Worm (Caenorhabditis elegans) whole organism, L3 larva: ENCODE results near the gene fbxb-104.

Source experiments
- R02D3.7 ChIP-seq: fragments of 150-350 bp; optimal IDR thresholded peaks from 2 replicates; lab custom pipeline; 2014; ENCODE audit warnings: missing biosample characterization, missing genetic modification characterization
- ama-1 ChIP-seq: fragments of 150-350 bp; optimal IDR thresholded peaks from 2 replicates; lab custom pipeline; 2018
- ceh-16 ChIP-seq: sonication (generic microtip); optimal IDR thresholded peaks from 2 replicates; lab custom pipeline; 2017; ENCODE audit warnings: missing biosample characterization, missing genetic modification characterization
- ceh-28 ChIP-seq: fragments of 150-350 bp; optimal IDR thresholded peaks from 2 replicates; lab custom pipeline; 2014; ENCODE audit warnings: missing biosample characterization, missing genetic modification reagents, missing genetic modification characterization
- ceh-82 ChIP-seq: fragments of 150-350 bp; optimal IDR thresholded peaks from 2 replicates; lab custom pipeline; 2014; ENCODE audit warnings: missing biosample characterization, missing genetic modification characterization
- daf-12 ChIP-seq: fragments of 150-350 bp; optimal IDR thresholded peaks from 2 replicates; lab custom pipeline; 2014; ENCODE audit warnings: missing biosample characterization, missing genetic modification reagents, missing genetic modification characterization
- egl-27 ChIP-seq: sonication (generic microtip); optimal IDR thresholded peaks from 4 replicates; lab custom pipeline; 2017; ENCODE audit warnings: missing biosample characterization, missing genetic modification reagents, missing genetic modification characterization
- egl-5 ChIP-seq: fragments of 150-350 bp; optimal IDR thresholded peaks from 2 replicates; lab custom pipeline; 2017; ENCODE audit warnings: missing biosample characterization, missing genetic modification reagents, missing genetic modification characterization, inconsistent platforms
- elt-1 ChIP-seq: fragments of 150-350 bp; optimal IDR thresholded peaks from 2 replicates; lab custom pipeline; 2014; ENCODE audit warnings: missing biosample characterization, missing genetic modification characterization
- elt-2 ChIP-seq: sonication (generic microtip); optimal IDR thresholded peaks from 2 replicates; lab custom pipeline; 2016; ENCODE audit warnings: missing genetic modification reagents, mild to moderate bottlenecking, missing genetic modification characterization, missing compliant biosample characterization
- elt-3 ChIP-seq, 3 experiments: fragments of 150-350 bp in 1 of 3; sonication (generic microtip) in 2 of 3; optimal IDR thresholded peaks; 2 replicates in 2 of 3; 4 replicates in 1 of 3; lab custom pipeline; 2014 to 2017; ENCODE audit warnings: missing biosample characterization in 3 of 3, missing genetic modification characterization in 3 of 3
- eor-1 ChIP-seq, 2 experiments: fragments of 150-350 bp; optimal IDR thresholded peaks; 2 replicates each; lab custom pipeline; 2014 to 2018; ENCODE audit warnings: missing biosample characterization in 2 of 2, missing genetic modification characterization in 2 of 2
- fkh-2 ChIP-seq: fragments of 150-350 bp; optimal IDR thresholded peaks from 2 replicates; lab custom pipeline; 2014; ENCODE audit warnings: missing biosample characterization, missing genetic modification reagents, missing genetic modification characterization
- fos-1 ChIP-seq: fragments of 150-350 bp; optimal IDR thresholded peaks from 2 replicates; lab custom pipeline; 2014; ENCODE audit warnings: missing biosample characterization, missing genetic modification characterization
- hmg-11 ChIP-seq: sonication (generic microtip); optimal IDR thresholded peaks from 2 replicates; lab custom pipeline; 2016; ENCODE audit warnings: missing genetic modification characterization, missing compliant biosample characterization
- jun-1 ChIP-seq: fragments of 150-350 bp; optimal IDR thresholded peaks from 2 replicates; lab custom pipeline; 2014; ENCODE audit warnings: missing biosample characterization, missing genetic modification reagents, missing genetic modification characterization
- lin-39 ChIP-seq: fragments of 150-350 bp; optimal IDR thresholded peaks from 2 replicates; lab custom pipeline; 2018; ENCODE audit warnings: missing biosample characterization, missing genetic modification reagents, missing genetic modification characterization
- lsy-12 ChIP-seq: sonication (generic microtip); optimal IDR thresholded peaks from 2 replicates; lab custom pipeline; 2016; ENCODE audit warnings: mild to moderate bottlenecking, missing genetic modification characterization, missing compliant biosample characterization
- mdl-1 ChIP-seq: fragments of 150-350 bp; optimal IDR thresholded peaks from 2 replicates; lab custom pipeline; 2014; ENCODE audit warnings: missing biosample characterization, missing genetic modification characterization
- nfya-1 ChIP-seq: sonication (generic microtip); optimal IDR thresholded peaks from 2 replicates; lab custom pipeline; 2017; ENCODE audit warnings: missing genetic modification characterization, mild to moderate bottlenecking, missing compliant biosample characterization, antibody characterized with exemption, moderate library complexity; ENCODE audit not compliant: insufficient read depth
- nhr-12 ChIP-seq: fragments of 150-350 bp; optimal IDR thresholded peaks from 2 replicates; lab custom pipeline; 2014; ENCODE audit warnings: missing biosample characterization, missing genetic modification characterization
- nhr-23 ChIP-seq: fragments of 150-350 bp; optimal IDR thresholded peaks from 2 replicates; lab custom pipeline; 2014; ENCODE audit warnings: missing biosample characterization, missing genetic modification reagents, missing genetic modification characterization
- nhr-237 ChIP-seq: fragments of 150-350 bp; optimal IDR thresholded peaks from 2 replicates; lab custom pipeline; 2014; ENCODE audit warnings: missing biosample characterization, missing genetic modification characterization
- nhr-25 ChIP-seq: sonication (generic microtip); optimal IDR thresholded peaks from 2 replicates; lab custom pipeline; 2017; ENCODE audit warnings: missing biosample characterization, missing genetic modification characterization
- nhr-28 ChIP-seq: fragments of 150-350 bp; optimal IDR thresholded peaks from 2 replicates; lab custom pipeline; 2014; ENCODE audit warnings: missing biosample characterization, missing genetic modification characterization
- nhr-43 ChIP-seq: sonication (generic microtip); optimal IDR thresholded peaks from 2 replicates; lab custom pipeline; 2016; ENCODE audit warnings: mild to moderate bottlenecking, missing genetic modification characterization, missing compliant biosample characterization; ENCODE audit not compliant: poor library complexity, severe bottlenecking
- nhr-67 ChIP-seq: fragments of 150-350 bp; optimal IDR thresholded peaks from 2 replicates; lab custom pipeline; 2014; ENCODE audit warnings: missing biosample characterization, missing genetic modification characterization
- nhr-76 ChIP-seq: fragments of 150-350 bp; sonication (generic microtip); optimal IDR thresholded peaks from 5 replicates; lab custom pipeline; 2014; ENCODE audit warnings: missing biosample characterization, missing genetic modification characterization
- nhr-77 ChIP-seq: fragments of 150-350 bp; optimal IDR thresholded peaks from 2 replicates; lab custom pipeline; 2014; ENCODE audit warnings: missing biosample characterization, missing genetic modification characterization
- pha-4 ChIP-seq: fragments of 150-350 bp; optimal IDR thresholded peaks from 2 replicates; lab custom pipeline; 2014; ENCODE audit warnings: missing biosample characterization, missing genetic modification reagents, missing genetic modification characterization
- pqm-1 ChIP-seq: fragments of 150-350 bp; optimal IDR thresholded peaks from 2 replicates; lab custom pipeline; 2017; ENCODE audit warnings: missing biosample characterization, missing genetic modification characterization, inconsistent platforms
- sea-2 ChIP-seq: fragments of 150-350 bp; sonication (generic microtip); optimal IDR thresholded peaks from 4 replicates; lab custom pipeline; 2014; ENCODE audit warnings: missing biosample characterization, missing genetic modification reagents, missing genetic modification characterization
- skn-1 ChIP-seq: fragments of 150-350 bp; optimal IDR thresholded peaks from 2 replicates; lab custom pipeline; 2014; ENCODE audit warnings: missing biosample characterization, missing genetic modification characterization
- snpc-4 ChIP-seq: fragments of 150-350 bp; optimal IDR thresholded peaks from 2 replicates; lab custom pipeline; 2014; ENCODE audit warnings: missing biosample characterization, missing genetic modification characterization
- tbx-2 ChIP-seq: sonication (generic microtip); optimal IDR thresholded peaks from 2 replicates; lab custom pipeline; 2016; ENCODE audit warnings: mild to moderate bottlenecking, missing genetic modification characterization, missing compliant biosample characterization
- unc-62 ChIP-seq: fragments of 150-350 bp; sonication (generic microtip); optimal IDR thresholded peaks from 4 replicates; lab custom pipeline; 2014; ENCODE audit warnings: missing biosample characterization, missing genetic modification reagents, missing genetic modification characterization
- zag-1 ChIP-seq: fragments of 150-350 bp; optimal IDR thresholded peaks from 2 replicates; lab custom pipeline; 2014; ENCODE audit warnings: missing biosample characterization, missing genetic modification characterization
- ztf-11 ChIP-seq: fragments of 150-350 bp; optimal IDR thresholded peaks from 2 replicates; lab custom pipeline; 2014; ENCODE audit warnings: missing biosample characterization, missing genetic modification characterization
- ztf-4 ChIP-seq: fragments of 150-350 bp; optimal IDR thresholded peaks from 2 replicates; lab custom pipeline; 2014; ENCODE audit warnings: missing biosample characterization, missing genetic modification characterization

The fbxb-104 gene

ce11 chrII:3444280-3444679 is 32.8 kb downstream of the fbxb-104 start, which contains the start of gene C16C8.4:
C16C8.4 (minus strand) TSS chrII:3444380.
- no peak for TF ChIP-seq elt-2 (tag; lab: Kevin White, UChicago)
- TF ChIP-seq nhr-76: no peak
- TF ChIP-seq nfya-1 (tag; lab: Kevin White, UChicago): no peak
- no peak for TF ChIP-seq egl-27 (tag; lab: Kevin White, UChicago)
- no peak for TF ChIP-seq nhr-12
- TF ChIP-seq hmg-11 (tag; lab: Kevin White, UChicago): no peak
- no peak for TF ChIP-seq lsy-12 (tag; lab: Kevin White, UChicago)
- TF ChIP-seq nhr-67 (tag; lab: Kevin White, UChicago): no peak
- TF ChIP-seq tbx-2 (tag; lab: Kevin White, UChicago): no peak
- TF ChIP-seq nhr-23 (tag; lab: Kevin White, UChicago): no peak
- TF ChIP-seq ztf-4 (tag; lab: Kevin White, UChicago): no peak
- TF ChIP-seq nhr-43: no peak
- TF ChIP-seq nhr-25 (tag; lab: Kevin White, UChicago): no peak
- TF ChIP-seq elt-1: no peak
- no peak for TF ChIP-seq zag-1 (tag; lab: Kevin White, UChicago)
- no peak for TF ChIP-seq nhr-237 (tag; lab: Kevin White, UChicago)
- no peak for TF ChIP-seq fos-1 (tag; lab: Kevin White, UChicago)

- TF ChIP-seq snpc-4 (tag; lab: Kevin White, UChicago) (no peak), elt-1 (no peak), egl-27 (tag; lab: Kevin White, UChicago) (no peak), mdl-1 (no peak), egl-5 (tag; lab: Kevin White, UChicago) (no peak), nfya-1 (tag; lab: Kevin White, UChicago) (no peak), nhr-25 (tag; lab: Kevin White, UChicago) (no peak), R02D3.7 (no peak), lsy-12 (tag; lab: Kevin White, UChicago) (no peak), nhr-77 (tag; lab: Kevin White, UChicago) (no peak), unc-62 (GFP tag; lab: Kevin White, UChicago) (no peak), ceh-28 (tag; lab: Kevin White, UChicago) (no peak), nhr-76 (no peak), ztf-11 (tag; lab: Kevin White, UChicago) (no peak), ceh-82 (tag; lab: Kevin White, UChicago) (no peak), ztf-4 (tag; lab: Kevin White, UChicago) (no peak), nhr-237 (tag; lab: Kevin White, UChicago) (no peak), nhr-12 (no peak)
Measured at ce11 chrII:3443154-3443553, 33.9 kb downstream of the fbxb-104 start, which contains the start of gene C16C8.22. C16C8.22 (minus strand) TSS chrII:3443254.

ce11 chrII:3441377-3441776 is 35.7 kb downstream of the fbxb-104 start, which contains the start of gene C16C8.27:
C16C8.27 (plus strand) TSS chrII:3441677.
- no peak for TF ChIP-seq elt-3 (tag; optimal IDR thresholded peaks at IDR 0.05; lab: Kevin White, UChicago)
- no peak for TF ChIP-seq ama-1 (lab: Kevin White, UChicago)
- TF ChIP-seq nhr-237 (tag; lab: Kevin White, UChicago): no peak
- TF ChIP-seq sea-2 (GFP tag; lab: Kevin White, UChicago): no peak
- no peak for TF ChIP-seq ztf-11 (tag; lab: Kevin White, UChicago)
- TF ChIP-seq, all 47 proteins: peak for 0

ce11 chrII:3440641-3440926 is 36.5 kb downstream of the fbxb-104 start, which contains the start of gene C16C8.17:
C16C8.17 (plus strand) TSS chrII:3440827.
- no peak for TF ChIP-seq lin-39 (tag; lab: Kevin White, UChicago)
- TF ChIP-seq jun-1: no peak
- no peak for TF ChIP-seq egl-5 (tag; lab: Kevin White, UChicago)

- TF ChIP-seq fkh-2: no peak
- TF ChIP-seq nhr-23 (tag; lab: Kevin White, UChicago): no peak
- TF ChIP-seq daf-12 (tag; lab: Kevin White, UChicago): no peak
- TF ChIP-seq lsy-12 (tag; lab: Kevin White, UChicago): no peak
- no peak for TF ChIP-seq skn-1
- no peak for TF ChIP-seq ceh-16
- no peak for TF ChIP-seq nhr-28
- TF ChIP-seq fos-1 (tag; lab: Kevin White, UChicago): no peak
- no peak for TF ChIP-seq jun-1
- TF ChIP-seq nhr-76: no peak
- no peak for TF ChIP-seq nhr-67 (tag; lab: Kevin White, UChicago)
- TF ChIP-seq nfya-1 (tag; lab: Kevin White, UChicago): no peak
- TF ChIP-seq sea-2 (GFP tag; lab: Kevin White, UChicago): no peak
- TF ChIP-seq egl-5 (tag; lab: Kevin White, UChicago): no peak
- TF ChIP-seq ztf-11 (tag; lab: Kevin White, UChicago): no peak
- TF ChIP-seq pqm-1 (tag; lab: Kevin White, UChicago): peak; percentile 57
- TF ChIP-seq mdl-1: no peak
- peak; percentile 57 for TF ChIP-seq snpc-4 (tag; lab: Kevin White, UChicago)
- TF ChIP-seq pha-4 (tag; lab: Kevin White, UChicago): no peak
- no peak for TF ChIP-seq elt-1
- no peak for TF ChIP-seq nhr-43
- no peak for TF ChIP-seq eor-1 (tag; optimal IDR thresholded peaks at IDR 0.05; lab: Kevin White, UChicago)
- TF ChIP-seq elt-2 (tag; lab: Kevin White, UChicago): peak; percentile 89
Measured at ce11 chrII:3439842-3440640, 37.0 kb downstream of the fbxb-104 start.
